Worm (Caenorhabditis elegans): ENCODE data around the gene Y43F8C.11.
"Not testable (repeated sequence)": the region's sequence is repeated elsewhere in the genome, so short reads cannot be mapped to it uniquely, and the experiment has no call there.

The Y43F8C.11 gene

DNA sequence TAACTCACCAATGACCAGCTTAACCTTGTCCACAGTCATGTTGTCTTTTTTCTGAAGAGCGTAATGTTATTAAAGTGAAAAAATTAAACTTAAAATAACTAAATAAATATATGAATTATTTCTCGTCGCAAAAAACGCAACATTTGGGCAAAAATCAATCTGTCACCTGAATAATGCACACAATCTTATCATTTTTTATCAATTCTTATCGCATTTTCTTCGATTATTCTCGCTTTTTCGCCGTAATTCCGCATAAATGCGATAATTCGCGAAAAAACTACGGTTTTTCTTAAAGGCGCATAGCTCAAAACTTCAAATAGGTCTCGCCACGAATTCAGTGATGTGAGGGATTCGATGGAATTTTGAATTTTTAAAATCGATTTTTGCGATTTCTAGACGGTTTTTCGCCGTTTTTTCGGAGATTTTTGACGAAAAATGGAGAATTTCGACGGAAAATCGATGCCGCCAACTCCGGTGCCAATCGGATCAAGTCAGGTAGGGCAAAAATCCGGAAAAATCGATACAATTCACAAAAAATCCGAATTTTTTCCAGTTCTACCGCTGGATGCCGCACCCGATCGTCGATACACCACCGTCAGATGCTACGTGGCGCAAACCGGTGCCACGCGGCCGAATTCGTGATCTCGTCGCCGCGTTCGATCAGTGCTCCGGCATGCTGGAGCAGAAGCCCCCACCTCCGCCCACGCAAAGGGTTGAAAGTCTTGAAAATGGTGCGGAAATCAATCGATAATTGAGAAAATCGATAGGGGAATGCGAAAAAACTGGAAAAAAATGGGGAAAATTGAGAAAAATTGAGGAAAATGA, 27.5 kb downstream of the Y43F8C.11 start, which contains the start of the genes Y43F8C.13 and ani-3:
Gene Y43F8C.13 (minus strand): TSS at position 51 of the 825 bp plus-strand sequence.
Gene ani-3 (plus strand): TSS at position 385 of the 825 bp plus-strand sequence.
- TF ChIP-seq W03F9.2 (tag; optimal IDR thresholded peaks at IDR 0.05) (no peak), dao-5 (tag; optimal IDR thresholded peaks at IDR 0.05) (no peak), him-1 (tag; optimal IDR thresholded peaks at IDR 0.05) (no peak)

DNA sequence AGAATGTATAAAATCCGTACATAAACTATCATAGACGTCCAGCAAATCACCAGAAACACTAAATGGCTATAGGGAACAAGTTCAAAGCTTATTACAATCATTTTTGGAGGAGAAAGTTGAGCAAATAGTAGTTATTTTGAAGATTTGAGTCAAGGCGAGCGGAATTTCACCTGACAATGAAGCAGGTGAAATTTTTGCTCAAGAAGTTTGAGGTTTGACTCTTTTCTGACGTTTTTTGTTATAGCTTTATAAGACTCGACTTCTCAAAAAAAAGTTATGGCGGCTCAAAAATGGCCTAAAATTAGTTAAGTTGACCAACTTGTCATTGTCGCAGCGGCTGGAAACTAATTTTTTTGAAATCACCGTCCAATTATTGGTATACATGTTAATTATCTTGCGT, 38.8 kb downstream of the Y43F8C.11 start, which contains the start of gene srv-3:
Gene srv-3 (minus strand): TSS at position 101 of the 400 bp plus-strand sequence.
- TF ChIP-seq him-1 (tag; optimal IDR thresholded peaks at IDR 0.05) (no peak), dao-5 (tag; optimal IDR thresholded peaks at IDR 0.05) (no peak)

ce11 chrV:19710514-19710913, 40.5 kb downstream of the Y43F8C.11 start, which contains the start of gene Y43F8C.15:
Gene Y43F8C.15, minus strand, starts transcription at chrV:19710614.
- not testable (repeated sequence) for TF ChIP-seq him-1, W03F9.2, dao-5 (tag; optimal IDR thresholded peaks at IDR 0.05)

- TF ChIP-seq dao-5, him-1, W03F9.2 (tag; optimal IDR thresholded peaks at IDR 0.05): not testable (repeated sequence)
Observed at ce11 chrV:19711646-19712045, 41.6 kb downstream of the Y43F8C.11 start, which contains the start of gene Y43F8C.23. Gene Y43F8C.23, minus strand, starts transcription at chrV:19711746.

DNA sequence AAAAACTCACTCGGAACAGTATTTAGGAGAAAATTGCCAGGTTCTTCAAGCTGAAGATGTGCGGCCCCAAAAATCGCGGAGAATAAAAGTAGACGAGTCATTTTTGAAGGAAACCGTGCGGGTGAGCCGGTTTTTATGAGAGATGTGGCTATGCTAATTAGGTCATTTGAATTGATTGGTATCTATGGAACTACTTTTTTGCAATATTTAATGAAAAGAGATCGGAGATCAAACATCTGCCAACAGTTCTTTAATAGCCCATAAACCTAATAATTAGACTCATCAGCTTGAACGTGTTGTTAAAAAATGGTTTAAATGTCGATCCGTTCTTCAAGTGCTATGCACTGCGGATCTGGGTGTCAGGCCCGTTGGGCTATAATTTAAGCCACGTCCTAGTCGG, 45.4 kb downstream of the Y43F8C.11 start, which contains the start of gene Y43F8C.16:
Gene Y43F8C.16 (minus strand): TSS at position 101 of the 400 bp plus-strand sequence.
- TF ChIP-seq W03F9.2 (tag; optimal IDR thresholded peaks at IDR 0.05) = no peak
- no peak for TF ChIP-seq dao-5 (tag; optimal IDR thresholded peaks at IDR 0.05)
- no peak for TF ChIP-seq him-1 (tag; optimal IDR thresholded peaks at IDR 0.05)

DNA sequence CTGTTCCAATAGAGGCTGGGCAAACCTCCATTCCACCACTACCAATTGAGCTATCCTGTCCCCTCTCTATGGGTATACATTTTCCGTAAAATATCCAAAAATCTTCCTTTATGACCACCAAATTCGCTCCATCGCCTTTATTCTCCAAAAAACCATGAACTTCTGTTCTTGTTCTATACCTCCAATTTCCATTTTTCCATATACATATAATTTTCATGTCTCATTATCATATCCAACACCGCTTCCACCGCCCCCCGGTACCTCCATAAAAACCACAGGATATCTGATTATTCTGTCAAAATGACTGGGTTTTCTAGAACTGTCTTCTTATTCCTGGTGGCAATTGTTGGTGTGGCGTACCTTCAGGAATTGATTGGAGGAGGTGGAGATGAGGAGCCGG, 45.8 kb downstream of the Y43F8C.11 start, which contains the start of gene Y43F8C.17:
Gene Y43F8C.17 (plus strand): TSS at position 301 of the 400 bp plus-strand sequence.
- TF ChIP-seq him-1 (tag; optimal IDR thresholded peaks at IDR 0.05) = no peak
- TF ChIP-seq W03F9.2 (tag; optimal IDR thresholded peaks at IDR 0.05) = no peak
- TF ChIP-seq dao-5 (tag; optimal IDR thresholded peaks at IDR 0.05) = no peak

ce11 chrV:19717933-19718332, 47.9 kb downstream of the Y43F8C.11 start:
- TF ChIP-seq W03F9.2 (tag; optimal IDR thresholded peaks at IDR 0.05) = no peak
- TF ChIP-seq dao-5 (tag; optimal IDR thresholded peaks at IDR 0.05) = no peak
- TF ChIP-seq him-1 (tag; optimal IDR thresholded peaks at IDR 0.05) = no peak

DNA sequence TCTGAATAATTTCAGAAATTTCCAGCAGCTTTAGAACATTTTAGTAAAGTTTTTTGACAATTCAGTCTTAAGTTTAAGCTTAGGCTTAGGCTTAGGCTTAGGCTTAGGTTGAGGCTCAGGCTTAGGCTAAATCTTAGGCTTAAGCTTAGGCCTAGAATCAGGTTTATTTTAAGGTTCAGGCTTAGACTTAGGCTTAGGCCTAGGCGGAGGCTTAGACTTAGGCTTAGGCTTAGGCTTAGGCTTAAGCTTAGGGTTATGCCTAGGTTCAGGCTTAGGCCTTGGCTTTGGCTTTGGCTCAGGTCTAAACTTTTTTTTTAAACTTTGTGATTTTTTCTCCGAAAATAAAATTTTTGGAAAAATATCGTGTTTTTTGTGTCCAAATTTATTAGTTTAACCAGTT, 48.6 kb downstream of the Y43F8C.11 start:
- TF ChIP-seq him-1 (tag; optimal IDR thresholded peaks at IDR 0.05) (no peak), W03F9.2 (tag; optimal IDR thresholded peaks at IDR 0.05) (no peak), dao-5 (tag; optimal IDR thresholded peaks at IDR 0.05) (no peak)

ce11 chrV:19719253-19719652, 49.2 kb downstream of the Y43F8C.11 start, which contains the start of gene Y116F11A.6:
Gene Y116F11A.6, plus strand, starts transcription at chrV:19719553.
- TF ChIP-seq him-1 (tag; optimal IDR thresholded peaks at IDR 0.05) (no peak), dao-5 (tag; optimal IDR thresholded peaks at IDR 0.05) (no peak), W03F9.2 (tag; optimal IDR thresholded peaks at IDR 0.05) (no peak)

All from whole organism, L4/young adult.